Worm (Caenorhabditis elegans): Measurements from ENCODE around the gene ham-3.

ce11 chrIII:10101352-10101751 lies 19.2 kb upstream of the ham-3 start, which contains the start of gene kel-10:
- no peak for TF ChIP-seq dao-5 (tag; optimal IDR thresholded peaks at IDR 0.05)
- TF ChIP-seq W03F9.2 (tag; optimal IDR thresholded peaks at IDR 0.05): no peak
